Worm (Caenorhabditis elegans) whole organism, early embryonic: Measurements from ENCODE around the gene ncl-1.
A peak's percentile ranks its signal among the peaks of the same experiment; 100 is the strongest.

Experiments used
- B0310.2 ChIP-seq: sonication (generic microtip); optimal IDR thresholded peaks from 2 replicates; lab custom pipeline; 2016; ENCODE audit warnings: mild to moderate bottlenecking, missing genetic modification characterization, missing compliant biosample characterization
- F13C5.2 ChIP-seq: sonication (generic microtip); optimal IDR thresholded peaks from 2 replicates; lab custom pipeline; 2017; ENCODE audit warnings: mild to moderate bottlenecking, missing genetic modification characterization, inconsistent platforms, missing compliant biosample characterization
- aly-1 ChIP-seq: sonication (generic microtip); optimal IDR thresholded peaks from 2 replicates; lab custom pipeline; 2016; ENCODE audit warnings: missing genetic modification characterization, missing compliant biosample characterization
- ama-1 ChIP-seq: fragments of 150-350 bp; optimal IDR thresholded peaks from 2 replicates; lab custom pipeline; 2014
- ceh-13 ChIP-seq: fragments of 200-800 bp; sonication (Bioruptor generic); optimal IDR thresholded peaks from 2 replicates; lab custom pipeline; 2018; ENCODE audit warnings: mild to moderate bottlenecking, missing genetic modification characterization, missing compliant biosample characterization
- ceh-36 ChIP-seq: sonication (generic microtip); optimal IDR thresholded peaks from 2 replicates; lab custom pipeline; 2016; ENCODE audit warnings: missing genetic modification characterization, inconsistent platforms, missing compliant biosample characterization
- ets-7 ChIP-seq: sonication (generic microtip); optimal IDR thresholded peaks from 2 replicates; lab custom pipeline; 2016; ENCODE audit warnings: missing genotype, missing genetic modification characterization, missing compliant biosample characterization
- flt-1 ChIP-seq: fragments of 200-800 bp; sonication (Bioruptor generic); IDR thresholded peaks from 2 replicates; pipeline ENCODE4 v1.3.6; 2022; ENCODE audit warnings: missing genetic modification characterization, missing compliant biosample characterization
- hmbx-1 ChIP-seq: sonication (generic microtip); optimal IDR thresholded peaks from 2 replicates; lab custom pipeline; 2016; ENCODE audit warnings: mild to moderate bottlenecking, missing genetic modification characterization, missing compliant biosample characterization
- hmg-4 ChIP-seq: fragments of 200-800 bp; sonication (Bioruptor generic); optimal IDR thresholded peaks from 2 replicates; lab custom pipeline; 2018; ENCODE audit warnings: mild to moderate bottlenecking, missing genetic modification characterization, missing compliant biosample characterization
- hnd-1 ChIP-seq: sonication (generic microtip); optimal IDR thresholded peaks from 2 replicates; lab custom pipeline; 2016; ENCODE audit warnings: missing genetic modification characterization, missing compliant biosample characterization
- pes-1 ChIP-seq: fragments of 200-800 bp; sonication (Bioruptor generic); IDR thresholded peaks from 2 replicates; pipeline ENCODE4 v1.3.6; 2022; ENCODE audit warnings: missing genetic modification reagents, missing genetic modification characterization, missing compliant biosample characterization
- scrt-1 ChIP-seq: fragments of 200-800 bp; sonication (Bioruptor generic); IDR thresholded peaks from 2 replicates; pipeline ENCODE4 v1.3.6; 2022; ENCODE audit warnings: missing genetic modification characterization, missing compliant biosample characterization
- sea-1 ChIP-seq: fragments of 200-800 bp; sonication (Bioruptor generic); conservative IDR thresholded peaks from 2 replicates; pipeline ENCODE4 v1.3.6; 2022; ENCODE audit warnings: missing genetic modification characterization, missing compliant biosample characterization
- tbx-11 ChIP-seq: fragments of 200-800 bp; sonication (Bioruptor generic); IDR thresholded peaks from 2 replicates; pipeline ENCODE4 v1.3.6; 2022; ENCODE audit warnings: missing genetic modification characterization, missing compliant biosample characterization
- tbx-37 ChIP-seq: fragments of 200-800 bp; sonication (Bioruptor generic); conservative IDR thresholded peaks from 2 replicates; pipeline ENCODE4 v1.3.6; 2022; ENCODE audit warnings: missing genetic modification reagents, missing genetic modification characterization, missing compliant biosample characterization
- tra-4 ChIP-seq: sonication (generic microtip); optimal IDR thresholded peaks from 2 replicates; lab custom pipeline; 2017; ENCODE audit warnings: missing genetic modification characterization, missing compliant biosample characterization

The ncl-1 gene

DNA sequence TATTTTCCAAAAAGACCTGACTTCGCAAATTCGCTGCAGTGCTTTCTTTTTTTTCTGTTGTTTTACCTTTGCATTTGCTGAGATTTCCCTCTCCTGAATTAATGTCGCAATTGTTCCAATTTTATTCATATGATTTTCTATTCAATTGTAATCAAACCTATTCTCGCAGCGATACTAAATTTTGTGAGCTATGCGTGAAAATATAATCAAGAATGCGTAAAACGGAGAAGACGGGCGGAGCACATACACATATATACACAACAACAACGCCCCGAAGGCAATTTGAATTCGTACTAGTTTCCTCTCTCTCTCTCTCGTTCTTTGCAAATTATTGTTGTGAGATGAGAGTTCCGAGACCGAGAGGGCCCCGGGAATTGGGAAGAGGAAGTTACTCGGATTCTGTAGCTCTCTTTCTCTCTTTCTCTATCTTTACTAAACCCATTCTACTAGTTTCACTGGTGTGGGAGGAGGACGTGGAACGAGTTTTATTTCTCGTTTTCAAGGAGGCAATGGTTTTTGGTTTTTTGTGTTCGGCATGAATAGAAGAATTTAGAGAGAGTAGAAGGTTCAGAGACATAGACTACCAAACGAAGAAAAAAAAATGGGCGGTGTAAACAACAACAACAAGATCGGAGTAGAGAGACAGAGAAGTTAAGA lies 4.0 kb downstream of the ncl-1 start:
- TF ChIP-seq sea-1 (GFP tag; lab: Robert Waterston, UW): no peak
- TF ChIP-seq ama-1: no peak
- TF ChIP-seq tra-4 (tag; lab: Kevin White, UChicago): no peak
- TF ChIP-seq hnd-1 (tag; lab: Kevin White, UChicago): no peak
- no peak for TF ChIP-seq pes-1
- TF ChIP-seq B0310.2 (tag; lab: Kevin White, UChicago): no peak
- TF ChIP-seq aly-1: no peak
- no peak for TF ChIP-seq tbx-37 (GFP tag; lab: Robert Waterston, UW)
- no peak for TF ChIP-seq tbx-11
- TF ChIP-seq hmbx-1 (tag; lab: Kevin White, UChicago): no peak
- no peak for TF ChIP-seq F13C5.2 (tag; lab: Kevin White, UChicago)

DNA sequence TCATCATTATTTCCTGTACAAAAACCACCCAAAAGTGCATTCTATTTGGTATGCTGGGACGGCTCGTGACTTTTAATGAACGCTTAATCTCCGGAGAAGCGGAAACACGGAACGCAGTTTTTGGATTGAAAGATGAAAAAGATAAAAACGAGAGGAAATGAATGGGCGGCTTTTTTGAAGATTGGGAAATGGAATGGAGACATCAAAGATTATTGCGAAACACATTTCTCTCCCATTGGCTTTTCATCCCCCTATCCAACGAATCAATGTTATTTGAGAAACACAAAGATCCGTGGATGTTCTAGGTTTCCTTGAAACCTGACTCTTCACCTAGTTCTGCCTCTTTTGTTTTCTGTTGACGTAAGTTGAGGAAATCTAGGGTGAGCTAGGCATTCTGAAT lies 4.9 kb downstream of the ncl-1 start:
- TF ChIP-seq scrt-1 (GFP tag; lab: Robert Waterston, UW) (no peak), B0310.2 (tag; lab: Kevin White, UChicago) (no peak), ama-1 (no peak), ets-7 (tag; lab: Kevin White, UChicago) (no peak), ceh-36 (tag; lab: Kevin White, UChicago) (no peak), F13C5.2 (tag; lab: Kevin White, UChicago) (no peak)

DNA sequence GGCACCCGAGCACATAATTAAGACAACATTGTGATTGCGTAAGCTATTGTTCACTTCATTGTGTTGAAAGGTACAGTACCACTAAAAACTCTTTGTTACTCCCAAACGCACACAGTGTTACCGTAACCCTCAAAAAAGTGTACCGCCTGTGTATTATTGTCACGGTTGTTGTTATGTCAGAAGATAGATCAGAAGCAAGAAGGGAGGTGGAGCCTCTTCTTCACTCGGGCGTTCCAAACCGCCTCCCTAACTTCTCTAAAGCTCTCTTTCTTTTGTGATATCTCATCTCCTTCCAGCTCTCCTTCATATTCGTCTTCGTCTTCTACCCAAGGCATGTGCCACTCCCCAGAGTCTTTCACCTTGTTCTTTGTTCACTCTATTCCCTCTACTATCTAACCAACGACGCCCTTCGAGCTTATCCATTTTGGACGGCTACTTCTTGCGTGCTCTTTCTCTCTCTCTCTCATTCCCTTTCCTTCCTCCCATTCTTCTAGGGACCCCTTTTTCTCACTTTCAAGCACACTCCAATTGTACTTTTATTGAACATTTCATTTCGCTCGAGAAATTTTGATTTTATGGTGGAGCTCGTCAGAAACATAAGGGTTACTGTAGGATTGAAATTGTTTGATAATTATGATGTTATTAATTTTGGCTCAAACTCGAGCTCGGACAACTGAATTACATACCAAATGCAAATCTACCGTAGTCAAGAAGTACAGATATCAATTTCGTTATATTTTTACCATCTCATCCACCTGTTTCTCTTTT lies 6.1 kb downstream of the ncl-1 start:
- TF ChIP-seq tra-4 (tag; lab: Kevin White, UChicago) (no peak), aly-1 (peak; percentile 30), ceh-36 (tag; lab: Kevin White, UChicago) (no peak), hmbx-1 (tag; lab: Kevin White, UChicago) (no peak), hmg-4 (GFP tag; lab: Kevin White, UChicago) (no peak), flt-1 (GFP tag; lab: Robert Waterston, UW) (no peak)

DNA sequence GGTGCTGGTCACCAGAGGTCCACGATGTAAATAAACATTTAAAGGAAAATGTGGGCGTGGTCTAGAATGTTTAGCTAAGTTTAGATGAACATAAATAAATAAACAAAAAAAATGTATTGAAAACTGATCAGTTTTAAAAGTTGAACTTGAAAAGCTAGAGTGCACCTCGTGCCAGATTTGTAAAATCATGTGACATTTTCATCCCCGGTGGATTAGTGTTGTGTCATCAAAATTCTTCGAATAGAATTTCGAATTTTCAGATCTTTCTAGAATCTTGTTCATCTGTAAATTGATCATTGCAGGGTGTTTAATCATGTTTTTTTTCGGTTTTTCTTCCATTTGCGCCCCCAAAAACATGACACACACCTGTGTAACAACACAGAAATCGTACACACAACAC lies 7.0 kb downstream of the ncl-1 start:
- no peak for TF ChIP-seq B0310.2 (tag; lab: Kevin White, UChicago)
- no peak for TF ChIP-seq ets-7 (tag; lab: Kevin White, UChicago)
- TF ChIP-seq tbx-37 (GFP tag; lab: Robert Waterston, UW): no peak
- no peak for TF ChIP-seq F13C5.2 (tag; lab: Kevin White, UChicago)
- TF ChIP-seq ama-1: no peak
- no peak for TF ChIP-seq aly-1
- no peak for TF ChIP-seq ceh-13 (GFP tag; lab: Kevin White, UChicago)
- TF ChIP-seq sea-1 (GFP tag; lab: Robert Waterston, UW): no peak
- no peak for TF ChIP-seq pes-1
- no peak for TF ChIP-seq hmg-4 (GFP tag; lab: Kevin White, UChicago)
- TF ChIP-seq tra-4 (tag; lab: Kevin White, UChicago): no peak
- TF ChIP-seq hnd-1 (tag; lab: Kevin White, UChicago): no peak
- no peak for TF ChIP-seq tbx-11
- no peak for TF ChIP-seq ceh-36 (tag; lab: Kevin White, UChicago)
- TF ChIP-seq hmbx-1 (tag; lab: Kevin White, UChicago): no peak
- no peak for TF ChIP-seq scrt-1 (GFP tag; lab: Robert Waterston, UW)
- TF ChIP-seq flt-1 (GFP tag; lab: Robert Waterston, UW): no peak

DNA sequence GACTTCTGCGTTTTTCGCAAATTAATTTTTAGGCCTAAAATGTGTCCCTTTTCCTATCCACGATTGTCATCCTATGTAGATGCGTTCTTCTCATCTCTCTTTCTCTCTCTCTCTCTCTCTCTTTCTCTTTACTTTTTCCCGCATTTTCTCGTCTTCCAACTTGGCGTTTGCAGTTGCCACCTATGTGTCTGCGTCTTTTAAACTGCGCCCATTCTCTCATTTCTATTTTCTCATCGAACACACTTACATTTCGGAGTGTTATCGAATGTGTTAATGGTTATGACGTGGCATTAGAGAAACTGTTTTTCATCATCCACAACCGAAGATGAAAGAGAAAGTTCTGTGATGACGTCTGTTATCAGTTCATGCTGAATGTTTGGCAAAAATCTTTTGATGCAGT lies 9.0 kb downstream of the ncl-1 start:
- TF ChIP-seq ceh-36 (tag; lab: Kevin White, UChicago): no peak
- TF ChIP-seq sea-1 (GFP tag; lab: Robert Waterston, UW): no peak

DNA sequence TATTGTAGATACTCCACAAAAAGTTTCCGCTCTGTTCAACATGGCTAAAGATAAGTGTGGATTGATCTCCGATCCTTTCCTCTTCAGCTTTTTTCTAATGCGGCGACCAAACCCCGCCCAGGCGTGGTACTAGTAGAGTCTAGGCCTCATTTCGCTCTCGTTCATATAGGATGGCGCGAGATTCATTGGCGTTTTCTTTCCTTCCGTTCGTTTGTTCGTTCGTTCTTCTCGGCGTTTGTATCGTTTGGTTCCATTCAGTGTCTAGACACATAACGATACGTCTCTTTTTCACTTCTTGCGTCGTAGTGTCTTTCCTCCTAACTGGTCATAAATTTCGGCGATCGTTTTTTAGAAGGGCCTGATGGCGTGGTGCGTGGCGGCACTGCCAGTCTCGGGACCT lies 9.5 kb downstream of the ncl-1 start:
- TF ChIP-seq hnd-1 (tag; lab: Kevin White, UChicago) (no peak), flt-1 (GFP tag; lab: Robert Waterston, UW) (no peak), aly-1 (no peak), scrt-1 (GFP tag; lab: Robert Waterston, UW) (no peak), ets-7 (tag; lab: Kevin White, UChicago) (no peak), F13C5.2 (tag; lab: Kevin White, UChicago) (no peak), sea-1 (GFP tag; lab: Robert Waterston, UW) (no peak), ceh-36 (tag; lab: Kevin White, UChicago) (no peak), ama-1 (no peak), B0310.2 (tag; lab: Kevin White, UChicago) (no peak), tra-4 (tag; lab: Kevin White, UChicago) (no peak), hmbx-1 (tag; lab: Kevin White, UChicago) (no peak), tbx-37 (GFP tag; lab: Robert Waterston, UW) (no peak), pes-1 (no peak), hmg-4 (GFP tag; lab: Kevin White, UChicago) (no peak)

DNA sequence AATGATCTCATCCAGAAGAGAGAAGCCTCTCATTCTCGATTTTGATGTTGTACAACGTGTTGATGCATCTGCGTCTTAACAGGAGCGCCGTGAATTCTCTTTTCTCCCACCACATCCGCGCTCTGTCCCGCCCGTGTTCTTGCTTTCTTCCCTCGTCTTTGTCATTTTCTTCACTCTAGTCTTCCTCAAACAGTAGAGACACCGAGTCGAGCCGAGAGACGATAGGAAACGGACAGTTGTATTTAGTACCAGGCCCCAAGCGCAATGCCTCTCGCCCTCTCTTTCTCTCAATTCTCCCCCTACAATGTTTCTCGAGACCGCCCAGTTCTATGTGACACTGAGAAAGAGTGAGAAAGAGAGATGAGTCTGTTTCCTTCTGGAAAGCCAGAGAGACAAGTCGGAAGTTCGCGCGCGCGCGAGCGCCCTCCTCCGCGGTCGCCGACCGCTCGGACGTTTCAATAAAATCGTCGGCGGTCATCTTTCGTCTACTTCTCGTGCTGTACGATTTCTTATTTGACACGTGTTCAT lies 10.1 kb downstream of the ncl-1 start, which contains the start of gene ZK112.4:
Gene ZK112.4 (minus strand): TSS at position 478 of the 528 bp plus-strand sequence.
- no peak for TF ChIP-seq sea-1 (GFP tag; lab: Robert Waterston, UW)
- no peak for TF ChIP-seq ceh-36 (tag; lab: Kevin White, UChicago)
- TF ChIP-seq hmg-4 (GFP tag; lab: Kevin White, UChicago): peak; percentile 44
